Worm (Caenorhabditis elegans) whole organism, L3 larva: ENCODE data around the gene ribo-1.

Source experiments
- R02D3.7 ChIP-seq: fragments of 150-350 bp; optimal IDR thresholded peaks from 2 replicates; lab custom pipeline; 2014; ENCODE audit warnings: missing biosample characterization, missing genetic modification characterization
- ZK546.5 ChIP-seq: sonication (generic microtip); optimal IDR thresholded peaks from 2 replicates; lab custom pipeline; 2017; ENCODE audit warnings: missing biosample characterization, missing genetic modification characterization
- ceh-16 ChIP-seq: sonication (generic microtip); optimal IDR thresholded peaks from 2 replicates; lab custom pipeline; 2017; ENCODE audit warnings: missing biosample characterization, missing genetic modification characterization
- ceh-82 ChIP-seq: fragments of 150-350 bp; optimal IDR thresholded peaks from 2 replicates; lab custom pipeline; 2014; ENCODE audit warnings: missing biosample characterization, missing genetic modification characterization
- ceh-9 ChIP-seq: sonication (generic microtip); optimal IDR thresholded peaks from 2 replicates; lab custom pipeline; 2018; ENCODE audit warnings: missing biosample characterization, missing genetic modification characterization
- daf-12 ChIP-seq: fragments of 150-350 bp; optimal IDR thresholded peaks from 2 replicates; lab custom pipeline; 2014; ENCODE audit warnings: missing biosample characterization, missing genetic modification reagents, missing genetic modification characterization
- egl-27 ChIP-seq: sonication (generic microtip); optimal IDR thresholded peaks from 4 replicates; lab custom pipeline; 2017; ENCODE audit warnings: missing biosample characterization, missing genetic modification reagents, missing genetic modification characterization
- egl-5 ChIP-seq: fragments of 150-350 bp; optimal IDR thresholded peaks from 2 replicates; lab custom pipeline; 2017; ENCODE audit warnings: missing biosample characterization, missing genetic modification reagents, missing genetic modification characterization, inconsistent platforms
- elt-1 ChIP-seq: fragments of 150-350 bp; optimal IDR thresholded peaks from 2 replicates; lab custom pipeline; 2014; ENCODE audit warnings: missing biosample characterization, missing genetic modification characterization
- elt-2 ChIP-seq: sonication (generic microtip); optimal IDR thresholded peaks from 2 replicates; lab custom pipeline; 2016; ENCODE audit warnings: missing genetic modification reagents, mild to moderate bottlenecking, missing genetic modification characterization, missing compliant biosample characterization
- elt-3 ChIP-seq, 3 experiments: fragments of 150-350 bp in 1 of 3; sonication (generic microtip) in 2 of 3; optimal IDR thresholded peaks; 2 replicates in 2 of 3; 4 replicates in 1 of 3; lab custom pipeline; 2014 to 2017; ENCODE audit warnings: missing biosample characterization in 3 of 3, missing genetic modification characterization in 3 of 3
- eor-1 ChIP-seq, 2 experiments: fragments of 150-350 bp; optimal IDR thresholded peaks; 2 replicates each; lab custom pipeline; 2014 to 2018; ENCODE audit warnings: missing biosample characterization in 2 of 2, missing genetic modification characterization in 2 of 2
- fkh-2 ChIP-seq: fragments of 150-350 bp; optimal IDR thresholded peaks from 2 replicates; lab custom pipeline; 2014; ENCODE audit warnings: missing biosample characterization, missing genetic modification reagents, missing genetic modification characterization
- fos-1 ChIP-seq: fragments of 150-350 bp; optimal IDR thresholded peaks from 2 replicates; lab custom pipeline; 2014; ENCODE audit warnings: missing biosample characterization, missing genetic modification characterization
- jun-1 ChIP-seq: fragments of 150-350 bp; optimal IDR thresholded peaks from 2 replicates; lab custom pipeline; 2014; ENCODE audit warnings: missing biosample characterization, missing genetic modification reagents, missing genetic modification characterization
- lin-15B ChIP-seq: fragments of 150-350 bp; optimal IDR thresholded peaks from 2 replicates; lab custom pipeline; 2014; ENCODE audit warnings: missing biosample characterization, missing genetic modification characterization
- lin-39 ChIP-seq: fragments of 150-350 bp; optimal IDR thresholded peaks from 2 replicates; lab custom pipeline; 2018; ENCODE audit warnings: missing biosample characterization, missing genetic modification reagents, missing genetic modification characterization
- lsy-12 ChIP-seq: sonication (generic microtip); optimal IDR thresholded peaks from 2 replicates; lab custom pipeline; 2016; ENCODE audit warnings: mild to moderate bottlenecking, missing genetic modification characterization, missing compliant biosample characterization
- mdl-1 ChIP-seq: fragments of 150-350 bp; optimal IDR thresholded peaks from 2 replicates; lab custom pipeline; 2014; ENCODE audit warnings: missing biosample characterization, missing genetic modification characterization
- mml-1 ChIP-seq: fragments of 150-350 bp; sonication (generic microtip); optimal IDR thresholded peaks from 3 replicates; lab custom pipeline; 2014; ENCODE audit warnings: missing biosample characterization, missing genetic modification characterization
- nfya-1 ChIP-seq: sonication (generic microtip); optimal IDR thresholded peaks from 2 replicates; lab custom pipeline; 2017; ENCODE audit warnings: missing genetic modification characterization, mild to moderate bottlenecking, missing compliant biosample characterization, antibody characterized with exemption, moderate library complexity; ENCODE audit not compliant: insufficient read depth
- nhr-11 ChIP-seq: fragments of 150-350 bp; optimal IDR thresholded peaks from 2 replicates; lab custom pipeline; 2014; ENCODE audit warnings: missing biosample characterization, missing genetic modification characterization
- nhr-12 ChIP-seq: fragments of 150-350 bp; optimal IDR thresholded peaks from 2 replicates; lab custom pipeline; 2014; ENCODE audit warnings: missing biosample characterization, missing genetic modification characterization
- nhr-28 ChIP-seq: fragments of 150-350 bp; optimal IDR thresholded peaks from 2 replicates; lab custom pipeline; 2014; ENCODE audit warnings: missing biosample characterization, missing genetic modification characterization
- nhr-43 ChIP-seq: sonication (generic microtip); optimal IDR thresholded peaks from 2 replicates; lab custom pipeline; 2016; ENCODE audit warnings: mild to moderate bottlenecking, missing genetic modification characterization, missing compliant biosample characterization; ENCODE audit not compliant: poor library complexity, severe bottlenecking
- nhr-67 ChIP-seq: fragments of 150-350 bp; optimal IDR thresholded peaks from 2 replicates; lab custom pipeline; 2014; ENCODE audit warnings: missing biosample characterization, missing genetic modification characterization
- nhr-76 ChIP-seq: fragments of 150-350 bp; sonication (generic microtip); optimal IDR thresholded peaks from 5 replicates; lab custom pipeline; 2014; ENCODE audit warnings: missing biosample characterization, missing genetic modification characterization
- nhr-77 ChIP-seq: fragments of 150-350 bp; optimal IDR thresholded peaks from 2 replicates; lab custom pipeline; 2014; ENCODE audit warnings: missing biosample characterization, missing genetic modification characterization
- pha-4 ChIP-seq: fragments of 150-350 bp; optimal IDR thresholded peaks from 2 replicates; lab custom pipeline; 2014; ENCODE audit warnings: missing biosample characterization, missing genetic modification reagents, missing genetic modification characterization
- pqm-1 ChIP-seq: fragments of 150-350 bp; optimal IDR thresholded peaks from 2 replicates; lab custom pipeline; 2017; ENCODE audit warnings: missing biosample characterization, missing genetic modification characterization, inconsistent platforms
- sea-2 ChIP-seq: fragments of 150-350 bp; sonication (generic microtip); optimal IDR thresholded peaks from 4 replicates; lab custom pipeline; 2014; ENCODE audit warnings: missing biosample characterization, missing genetic modification reagents, missing genetic modification characterization
- skn-1 ChIP-seq: fragments of 150-350 bp; optimal IDR thresholded peaks from 2 replicates; lab custom pipeline; 2014; ENCODE audit warnings: missing biosample characterization, missing genetic modification characterization
- tbx-2 ChIP-seq: sonication (generic microtip); optimal IDR thresholded peaks from 2 replicates; lab custom pipeline; 2016; ENCODE audit warnings: mild to moderate bottlenecking, missing genetic modification characterization, missing compliant biosample characterization
- unc-62 ChIP-seq: fragments of 150-350 bp; sonication (generic microtip); optimal IDR thresholded peaks from 4 replicates; lab custom pipeline; 2014; ENCODE audit warnings: missing biosample characterization, missing genetic modification reagents, missing genetic modification characterization
- zag-1 ChIP-seq: fragments of 150-350 bp; optimal IDR thresholded peaks from 2 replicates; lab custom pipeline; 2014; ENCODE audit warnings: missing biosample characterization, missing genetic modification characterization
- ztf-11 ChIP-seq: fragments of 150-350 bp; optimal IDR thresholded peaks from 2 replicates; lab custom pipeline; 2014; ENCODE audit warnings: missing biosample characterization, missing genetic modification characterization
- ztf-4 ChIP-seq: fragments of 150-350 bp; optimal IDR thresholded peaks from 2 replicates; lab custom pipeline; 2014; ENCODE audit warnings: missing biosample characterization, missing genetic modification characterization

ribo-1 gene

ce11 chrIV:6919318-6919717, 8.8 kb downstream of the ribo-1 start, which contains the start of gene ruvb-2 (continued):
- TF ChIP-seq eor-1 (tag; optimal IDR thresholded peaks at IDR 0.05; lab: Kevin White, UChicago), result no peak
- TF ChIP-seq nhr-77 (tag; lab: Kevin White, UChicago), result no peak

- TF ChIP-seq eor-1 (tag; optimal IDR thresholded peaks at IDR 0.05; lab: Kevin White, UChicago), result no peak
- no peak for TF ChIP-seq sea-2
- no peak for TF ChIP-seq unc-62 (GFP tag; lab: Kevin White, UChicago)
- no peak for TF ChIP-seq lin-39
- no peak for TF ChIP-seq mml-1 (tag; lab: Kevin White, UChicago)
- TF ChIP-seq nhr-67 (tag; lab: Kevin White, UChicago), result no peak
- TF ChIP-seq ceh-82 (tag; lab: Kevin White, UChicago), result no peak
- TF ChIP-seq lsy-12 (tag; lab: Kevin White, UChicago), result no peak
- TF ChIP-seq nhr-28 (tag; lab: Kevin White, UChicago), result no peak
- TF ChIP-seq lin-15B, result no peak
- TF ChIP-seq skn-1, result no peak
- TF ChIP-seq nhr-43 (tag; lab: Kevin White, UChicago), result no peak
- no peak for TF ChIP-seq daf-12 (tag; lab: Kevin White, UChicago)
- no peak for TF ChIP-seq zag-1
- TF ChIP-seq ztf-4, result no peak
- TF ChIP-seq nhr-76 (tag; lab: Kevin White, UChicago), result no peak
- TF ChIP-seq elt-2, result no peak
- TF ChIP-seq fos-1, result no peak
- TF ChIP-seq R02D3.7, result no peak
Measured at ce11 chrIV:6920063-6920462, 9.6 kb downstream of the ribo-1 start, which contains the start of gene T22D1.18. Gene T22D1.18, minus strand, starts transcription at chrIV:6920163.

ce11 chrIV:6923070-6923469, 12.6 kb downstream of the ribo-1 start, which contains the start of gene T22D1.1:
Gene T22D1.1, plus strand, starts transcription at chrIV:6923370.
- TF ChIP-seq pha-4 (tag; lab: Kevin White, UChicago), result no peak
- no peak for TF ChIP-seq nhr-77 (tag; lab: Kevin White, UChicago)
- no peak for TF ChIP-seq ceh-16 (tag; lab: Kevin White, UChicago)

- TF ChIP-seq elt-1 (tag; lab: Kevin White, UChicago) (peak; percentile 78), ceh-9 (tag; lab: Kevin White, UChicago) (no peak)
Measured at ce11 chrIV:6925520-6925919, 15.0 kb downstream of the ribo-1 start.

- TF ChIP-seq nhr-76 (tag; lab: Kevin White, UChicago) (no peak), nhr-11 (no peak), eor-1 (tag; optimal IDR thresholded peaks at IDR 0.05; lab: Kevin White, UChicago) (no peak), daf-12 (tag; lab: Kevin White, UChicago) (no peak), mml-1 (tag; lab: Kevin White, UChicago) (no peak), ZK546.5 (tag; lab: Kevin White, UChicago) (no peak), egl-5 (tag; lab: Kevin White, UChicago) (no peak), sea-2 (no peak), ztf-11 (tag; lab: Kevin White, UChicago) (no peak), pqm-1 (tag; lab: Kevin White, UChicago) (no peak), elt-3 (tag; optimal IDR thresholded peaks at IDR 0.05; lab: Kevin White, UChicago) (no peak), zag-1 (no peak), nhr-77 (tag; lab: Kevin White, UChicago) (no peak), nhr-12 (tag; lab: Kevin White, UChicago) (no peak), skn-1 (no peak), elt-1 (tag; lab: Kevin White, UChicago) (no peak), egl-27 (tag; lab: Kevin White, UChicago) (no peak), jun-1 (tag; lab: Kevin White, UChicago) (no peak), lin-15B (no peak), mdl-1 (tag; lab: Kevin White, UChicago) (no peak)
Measured at ce11 chrIV:6928417-6928816, 17.9 kb downstream of the ribo-1 start, which contains the start of gene cest-6. Gene cest-6, minus strand, starts transcription at chrIV:6928517.

- TF ChIP-seq nfya-1 (no peak), tbx-2 (tag; lab: Kevin White, UChicago) (no peak), nhr-11 (no peak), pqm-1 (tag; lab: Kevin White, UChicago) (no peak), fkh-2 (no peak), ceh-16 (tag; lab: Kevin White, UChicago) (no peak), egl-5 (tag; lab: Kevin White, UChicago) (no peak), ztf-11 (tag; lab: Kevin White, UChicago) (no peak), R02D3.7 (no peak)
Measured at ce11 chrIV:6937548-6937947, 27.1 kb downstream of the ribo-1 start, which contains the start of gene npr-12. Gene npr-12, minus strand, starts transcription at chrIV:6937648.
